Fruit fly (Drosophila melanogaster): Measurements from ENCODE around the gene Trc8.

The Trc8 gene

DNA sequence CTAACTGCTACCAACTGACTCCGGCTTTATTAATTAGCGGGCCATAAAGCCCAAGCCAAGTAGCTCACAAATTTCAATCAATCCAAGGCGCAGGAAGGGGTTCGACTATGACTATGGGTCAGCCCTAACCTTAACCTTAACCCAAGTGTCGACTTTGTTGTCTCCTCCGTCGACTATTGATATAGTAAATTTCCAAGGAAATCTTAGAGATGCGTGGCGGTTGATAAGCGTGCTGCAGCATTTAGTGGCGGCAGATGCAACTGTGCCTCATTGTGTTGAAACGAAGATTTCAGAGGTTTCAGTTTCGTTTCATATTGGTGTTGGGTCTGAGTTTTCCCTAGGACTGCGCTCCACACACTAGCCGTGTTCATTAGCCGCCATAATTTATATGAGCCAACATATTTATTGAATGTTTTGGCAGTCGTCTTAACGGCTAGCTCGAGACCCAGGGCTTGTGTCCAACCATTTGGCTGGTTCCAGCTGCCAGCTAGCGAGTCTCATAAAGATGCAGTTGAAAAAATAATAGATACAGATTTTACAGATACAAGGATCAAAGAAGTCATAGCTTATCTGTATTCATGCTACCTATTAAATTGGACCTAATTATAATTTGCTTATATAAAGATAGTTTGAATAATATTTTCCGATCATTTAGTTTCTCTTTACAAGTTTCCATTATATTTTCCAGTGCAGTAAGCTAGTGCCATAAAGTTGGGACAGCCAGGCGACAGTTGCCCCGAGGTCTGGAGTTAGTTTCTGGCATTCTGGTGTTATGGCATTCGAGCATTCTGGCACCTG is 43.8 kb upstream of the Trc8 start (continued):
- TF ChIP-seq CG2202 (tag; optimal IDR thresholded peaks at IDR 0.05) (peak; percentile 3), CG17359 (tag; optimal IDR thresholded peaks at IDR 0.05) (no peak), Stat92E (GFP tag; optimal IDR thresholded peaks at IDR 0.05) (peak in 1 of 3 experiments; percentile 94), Max (GFP tag; optimal IDR thresholded peaks at IDR 0.05) (no peak), az2 (GFP tag; optimal IDR thresholded peaks at IDR 0.05) (no peak), run (tag; optimal IDR thresholded peaks at IDR 0.05) (no peak), CG18262 (tag; optimal IDR thresholded peaks at IDR 0.05) (peak; percentile 20), CG32532 (GFP tag; IDR thresholded peaks at IDR 0.05) (no peak), Sox102F (GFP tag; optimal IDR thresholded peaks at IDR 0.05) (no peak), sisA (GFP tag; IDR thresholded peaks at IDR 0.05) (no peak), Xrp1 (GFP tag; IDR thresholded peaks at IDR 0.05) (peak; percentile 32; the same call in 1 of the 2 replicates), CG17361 (GFP tag; IDR thresholded peaks at IDR 0.05) (0 out of 3 replicates have a peak, but pooled peaks have one; percentile 24), Bgb (GFP tag; IDR thresholded peaks at IDR 0.05; ENCODE audit: partially characterized antibody) (no peak), crc (GFP tag; optimal IDR thresholded peaks at IDR 0.05) (no peak), CG10267 (tag; optimal IDR thresholded peaks at IDR 0.05) (peak; percentile 26), CG11247 (GFP tag; IDR thresholded peaks at IDR 0.05) (no peak), H15 (GFP tag; IDR thresholded peaks at IDR 0.05) (no peak), gem (tag; optimal IDR thresholded peaks at IDR 0.05) (peak; percentile 39), Deaf1 (tag; optimal IDR thresholded peaks at IDR 0.05) (no peak), bbx (GFP tag; IDR thresholded peaks at IDR 0.05; ENCODE audit: partially characterized antibody) (no peak), CG9797 (GFP tag; optimal IDR thresholded peaks at IDR 0.05) (no peak), ken (GFP tag; IDR thresholded peaks at IDR 0.05) (no peak), BEAF-32 (GFP tag; optimal IDR thresholded peaks at IDR 0.05) (no peak), CG16813 (GFP tag; IDR thresholded peaks at IDR 0.05; ENCODE audit: partially characterized antibody) (no peak), CG9727 (GFP tag; optimal IDR thresholded peaks at IDR 0.05) (peak; percentile 8), CG10209 (GFP tag; optimal IDR thresholded peaks at IDR 0.05) (no peak), CG10979 (tag; optimal IDR thresholded peaks at IDR 0.05) (peak; percentile 49), dmrt11E (tag; optimal IDR thresholded peaks at IDR 0.05) (peak; percentile 80), CG7839 (tag; optimal IDR thresholded peaks at IDR 0.05) (peak; percentile 10), sens (GFP tag) (peak; percentile 75), MBD-R2 (GFP tag; IDR thresholded peaks at IDR 0.05) (no peak), CG15696 (tag; optimal IDR thresholded peaks at IDR 0.05) (peak; percentile 49), HLHmδ (GFP tag; optimal IDR thresholded peaks at IDR 0.05) (no peak), CG14710 (tag; optimal IDR thresholded peaks at IDR 0.05) (peak; percentile 39), ash1 (GFP tag; optimal IDR thresholded peaks at IDR 0.05) (no peak), CG15073 (GFP tag; optimal IDR thresholded peaks at IDR 0.05) (no peak), CG4424 (GFP tag; optimal IDR thresholded peaks at IDR 0.05) (no peak), CG5245 (GFP tag; optimal IDR thresholded peaks at IDR 0.05) (no peak), Sry-δ (GFP tag; optimal IDR thresholded peaks at IDR 0.05) (no peak), chif (GFP tag; optimal IDR thresholded peaks at IDR 0.05) (peak in 1 of 2 experiments; percentile 5), bsh (GFP tag; optimal IDR thresholded peaks at IDR 0.05) (peak in 1 of 2 experiments; percentile 59), Blimp-1 (GFP tag; optimal IDR thresholded peaks at IDR 0.05) (peak; percentile 3), CG14667 (GFP tag; IDR thresholded peaks at IDR 0.05) (no peak), CG2712 (tag; optimal IDR thresholded peaks at IDR 0.05) (peak; percentile 38), shn (GFP tag; optimal IDR thresholded peaks at IDR 0.05) (no peak)
